Worm (Caenorhabditis elegans) whole organism, L2 larva: ENCODE measurements around the gene fbxa-82.
A peak's percentile ranks its signal among the peaks of the same experiment; 100 is the strongest.

ENCODE experiments used
- lsy-2 ChIP-seq, 2 experiments: fragments of 150-350 bp in 1 of 2; sonication (generic microtip) in 1 of 2; optimal IDR thresholded peaks; 2 replicates each; lab custom pipeline; 2014 to 2017; ENCODE audit warnings: missing biosample characterization in 2 of 2, missing genetic modification characterization in 2 of 2
- sem-4 ChIP-seq: fragments of 150-350 bp; optimal IDR thresholded peaks from 2 replicates; lab custom pipeline; 2014; ENCODE audit warnings: missing biosample characterization, missing genetic modification reagents, missing genetic modification characterization

- TF ChIP-seq sem-4 (tag; lab: Kevin White, UChicago), result no peak
- TF ChIP-seq lsy-2 (tag; optimal IDR thresholded peaks at IDR 0.05; lab: Kevin White, UChicago), result peak in 1 of 2 experiments; percentile 13
Measured at ce11 chrV:15065068-15065744, 12.9 kb upstream of the fbxa-82 start, which contains the start of gene C25D7.9.
